Fruit fly (Drosophila melanogaster): Measurements from ENCODE around the gene CG42832.

DNA sequence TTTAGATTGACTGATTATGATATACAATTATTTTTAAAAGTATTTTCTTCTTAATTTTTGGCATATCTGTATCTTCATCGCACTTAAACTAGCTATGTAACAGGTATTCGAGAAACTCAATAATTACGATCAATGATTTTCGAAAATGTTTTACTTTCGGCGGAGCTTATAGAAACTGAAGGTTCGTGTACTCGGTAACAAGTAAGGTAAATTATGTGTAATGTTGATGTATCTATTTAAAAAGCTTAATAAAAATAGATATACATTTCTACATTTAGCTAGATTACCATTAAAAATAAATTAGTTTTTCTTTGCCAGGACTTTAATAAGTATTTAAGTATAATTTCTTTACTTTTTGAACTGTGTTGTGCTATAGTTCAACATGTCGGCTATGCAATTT is 31.1 kb upstream of the CG42832 start:
- TF ChIP-seq CG10348 (GFP tag; IDR thresholded peaks at IDR 0.05) (no peak), Pif1A (GFP tag; optimal IDR thresholded peaks at IDR 0.05) (no peak), CG13204 (GFP tag; optimal IDR thresholded peaks at IDR 0.05) (no peak), EcR (GFP tag; optimal IDR thresholded peaks at IDR 0.05) (no peak), fd96Ca (GFP tag; IDR thresholded peaks at IDR 0.05) (no peak), CG34367 (tag; optimal IDR thresholded peaks at IDR 0.05) (no peak), Snoo (tag; optimal IDR thresholded peaks at IDR 0.05) (no peak), Ets98B (GFP tag; IDR thresholded peaks at IDR 0.05) (no peak), CG17806 (tag; optimal IDR thresholded peaks at IDR 0.05) (no peak), gl (tag; optimal IDR thresholded peaks at IDR 0.05) (no peak), D1 (tag; optimal IDR thresholded peaks at IDR 0.05) (peak; percentile 70)
